Worm (Caenorhabditis elegans) whole organism, mixed stage, embryonic: ENCODE data around the gene rict-1.
A peak's percentile ranks its signal among the peaks of the same experiment; 100 is the strongest.

Source experiments
- M03D4.4 ChIP-seq: sonication (generic microtip); optimal IDR thresholded peaks from 2 replicates; lab custom pipeline; 2017; ENCODE audit warnings: mild to moderate bottlenecking, missing genetic modification characterization, missing compliant biosample characterization
- bed-3 ChIP-seq: fragments of 200-800 bp; sonication (Bioruptor generic); optimal IDR thresholded peaks from 3 replicates; lab custom pipeline; 2018; ENCODE audit warnings: mild to moderate bottlenecking, missing genetic modification characterization, moderate library complexity, missing compliant biosample characterization
- blmp-1 ChIP-seq: fragments of 150-350 bp; optimal IDR thresholded peaks from 2 replicates; lab custom pipeline; 2014; ENCODE audit warnings: missing biosample characterization, missing genetic modification characterization
- ceh-43 ChIP-seq: fragments of 200-800 bp; sonication (Bioruptor generic); optimal IDR thresholded peaks from 2 replicates; lab custom pipeline; 2018; ENCODE audit warnings: mild to moderate bottlenecking, missing genetic modification characterization, moderate library complexity, missing compliant biosample characterization
- cnd-1 ChIP-seq: fragments of 200-800 bp; sonication (Bioruptor generic); optimal IDR thresholded peaks from 2 replicates; lab custom pipeline; 2018; ENCODE audit warnings: mild to moderate bottlenecking, missing genetic modification characterization, missing compliant biosample characterization
- drap-1 ChIP-seq: fragments of 200-800 bp; sonication (Bioruptor generic); optimal IDR thresholded peaks from 3 replicates; lab custom pipeline; 2018; ENCODE audit warnings: mild to moderate bottlenecking, missing genetic modification characterization, missing compliant biosample characterization
- elt-3 ChIP-seq: fragments of 150-350 bp; optimal IDR thresholded peaks from 2 replicates; lab custom pipeline; 2014; ENCODE audit warnings: missing biosample characterization, missing genetic modification characterization
- flh-1 ChIP-seq: fragments of 200-800 bp; sonication (Bioruptor generic); optimal IDR thresholded peaks from 2 replicates; lab custom pipeline; 2018; ENCODE audit warnings: mild to moderate bottlenecking, missing genetic modification characterization, moderate library complexity, missing compliant biosample characterization
- ham-2 ChIP-seq: fragments of 200-800 bp; sonication (Bioruptor generic); optimal IDR thresholded peaks from 2 replicates; lab custom pipeline; 2018; ENCODE audit warnings: mild to moderate bottlenecking, missing genetic modification characterization, missing compliant biosample characterization
- hlh-1 ChIP-seq: fragments of 150-350 bp; optimal IDR thresholded peaks from 2 replicates; lab custom pipeline; 2014; ENCODE audit warnings: missing biosample characterization, missing genetic modification reagents, missing genetic modification characterization
- lin-13 ChIP-seq: fragments of 150-350 bp; optimal IDR thresholded peaks from 2 replicates; lab custom pipeline; 2014; ENCODE audit warnings: missing biosample characterization, missing genetic modification characterization
- lin-32 ChIP-seq: fragments of 200-800 bp; sonication (Bioruptor generic); optimal IDR thresholded peaks from 2 replicates; lab custom pipeline; 2018; ENCODE audit warnings: mild to moderate bottlenecking, missing genetic modification characterization, missing compliant biosample characterization
- mep-1 ChIP-seq: fragments of 150-350 bp; optimal IDR thresholded peaks from 2 replicates; lab custom pipeline; 2017; ENCODE audit warnings: missing biosample characterization, missing genetic modification reagents, missing genetic modification characterization, inconsistent platforms
- mls-2 ChIP-seq: sonication (generic microtip); optimal IDR thresholded peaks from 2 replicates; lab custom pipeline; 2016; ENCODE audit warnings: mild to moderate bottlenecking, missing genetic modification characterization, moderate library complexity, missing compliant biosample characterization
- nhr-12 ChIP-seq: fragments of 150-350 bp; optimal IDR thresholded peaks from 2 replicates; lab custom pipeline; 2014; ENCODE audit warnings: missing biosample characterization, missing genetic modification characterization
- nhr-28 ChIP-seq: fragments of 150-350 bp; optimal IDR thresholded peaks from 2 replicates; lab custom pipeline; 2014; ENCODE audit warnings: missing biosample characterization, missing genetic modification characterization
- nhr-76 ChIP-seq: sonication (generic microtip); optimal IDR thresholded peaks from 2 replicates; lab custom pipeline; 2017; ENCODE audit warnings: missing biosample characterization, missing genetic modification characterization
- pha-4 ChIP-seq: fragments of 150-350 bp; optimal IDR thresholded peaks from 2 replicates; lab custom pipeline; 2018; ENCODE audit warnings: missing biosample characterization, missing genetic modification reagents, missing genetic modification characterization
- sem-2 ChIP-seq: fragments of 200-800 bp; sonication (Bioruptor generic); optimal IDR thresholded peaks from 2 replicates; lab custom pipeline; 2018; ENCODE audit warnings: mild to moderate bottlenecking, missing genetic modification characterization, missing compliant biosample characterization
- snpc-4 ChIP-seq: fragments of 150-350 bp; optimal IDR thresholded peaks from 2 replicates; lab custom pipeline; 2014; ENCODE audit warnings: missing biosample characterization, missing genetic modification characterization
- unc-120 ChIP-seq: sonication (generic microtip); optimal IDR thresholded peaks from 2 replicates; lab custom pipeline; 2017; ENCODE audit warnings: missing genetic modification characterization, missing compliant biosample characterization; ENCODE audit not compliant: poor library complexity, severe bottlenecking
- unc-62 ChIP-seq: fragments of 150-350 bp; optimal IDR thresholded peaks from 2 replicates; lab custom pipeline; 2014; ENCODE audit warnings: missing biosample characterization, missing genetic modification reagents, missing genetic modification characterization
- zip-8 ChIP-seq: fragments of 150-350 bp; optimal IDR thresholded peaks from 2 replicates; lab custom pipeline; 2014; ENCODE audit warnings: missing biosample characterization, missing genetic modification characterization

The rict-1 gene

ce11 chrII:13056580-13056979 is 60.0 kb downstream of the rict-1 start, which contains the start of gene zyx-1:
TSS of gene zyx-1 (plus strand) at chrII:13056910.
- TF ChIP-seq mep-1 = no peak
- TF ChIP-seq sem-2 (GFP tag; lab: Kevin White, UChicago) = no peak
- no peak for TF ChIP-seq bed-3
- no peak for TF ChIP-seq snpc-4 (tag; lab: Kevin White, UChicago)
- no peak for TF ChIP-seq M03D4.4
- TF ChIP-seq unc-120 (tag; lab: Kevin White, UChicago) = peak; percentile 58
- TF ChIP-seq lin-32 = no peak
- no peak for TF ChIP-seq ceh-43 (GFP tag; lab: Kevin White, UChicago)
- TF ChIP-seq cnd-1 (tag; lab: Kevin White, UChicago) = no peak

- TF ChIP-seq nhr-76 (tag; lab: Kevin White, UChicago) (no peak), nhr-12 (tag; lab: Kevin White, UChicago) (no peak), snpc-4 (tag; lab: Kevin White, UChicago) (no peak), pha-4 (tag; lab: Kevin White, UChicago) (no peak), flh-1 (GFP tag; lab: Kevin White, UChicago) (no peak), ceh-43 (GFP tag; lab: Kevin White, UChicago) (no peak), M03D4.4 (no peak), mep-1 (no peak), cnd-1 (tag; lab: Kevin White, UChicago) (no peak), drap-1 (no peak), blmp-1 (peak; percentile 96), hlh-1 (tag; lab: Kevin White, UChicago) (no peak), mls-2 (tag; lab: Kevin White, UChicago) (no peak), elt-3 (tag; lab: Kevin White, UChicago) (peak; percentile 16), nhr-28 (no peak), unc-120 (tag; lab: Kevin White, UChicago) (no peak), sem-2 (GFP tag; lab: Kevin White, UChicago) (no peak), zip-8 (no peak), ham-2 (peak; percentile 49)
These were observed 63.2 kb downstream of the rict-1 start for ce11 chrII:13053443-13053842.

ce11 chrII:13050050-13050449 is 66.6 kb downstream of the rict-1 start:
- TF ChIP-seq lin-13 (no peak), unc-62 (GFP tag; lab: Kevin White, UChicago) (no peak), snpc-4 (tag; lab: Kevin White, UChicago) (no peak), mep-1 (no peak), blmp-1 (no peak), zip-8 (no peak), cnd-1 (tag; lab: Kevin White, UChicago) (no peak)
